Fruit fly (Drosophila melanogaster) whole organism, embryonic: ENCODE results near the gene yellow-e2.
A peak's percentile ranks its signal among the peaks of the same experiment; 100 is the strongest.

Experiments
- Bteb2 ChIP-seq: fragments of 200-800 bp; sonication (Bioruptor generic); optimal IDR thresholded peaks from 2 replicates; lab custom pipeline; 2016; ENCODE audit warnings: missing biosample characterization, missing genetic modification characterization
- CG1647 ChIP-seq: fragments of 200-800 bp; sonication (Bioruptor generic); optimal IDR thresholded peaks from 3 replicates; lab custom pipeline; 2016; ENCODE audit warnings: missing biosample characterization, missing genetic modification characterization
- CG18011 ChIP-seq: fragments of 200-800 bp; sonication (Bioruptor generic); optimal IDR thresholded peaks from 2 replicates; lab custom pipeline; 2017; ENCODE audit warnings: missing biosample characterization, missing genetic modification characterization, mild to moderate bottlenecking, moderate library complexity, missing genotype
- chif ChIP-seq, 2 experiments: fragments of 200-800 bp; sonication (Bioruptor generic); optimal IDR thresholded peaks; 3 replicates each; lab custom pipeline; 2016; ENCODE audit warnings: missing biosample characterization in 2 of 2, missing genetic modification characterization in 2 of 2
- gcm ChIP-seq: fragments of 200-800 bp; sonication (Bioruptor generic); optimal IDR thresholded peaks from 2 replicates; lab custom pipeline; 2019; ENCODE audit warnings: missing biosample characterization, mild to moderate bottlenecking, missing genetic modification characterization, moderate library complexity
- knrl ChIP-seq: fragments of 200-800 bp; sonication (Bioruptor generic); IDR thresholded peaks from 3 replicates; pipeline ENCODE4 v1.3.6; 2022; ENCODE audit warnings: missing biosample characterization, missing genetic modification characterization; ENCODE audit not compliant: partially characterized antibody

dm6 chr3R:13381744-13382435 is 24.9 kb downstream of the yellow-e2 start, which contains the start of the genes mRpS21 and Droj2:
- peak; percentile 55; the same call in 2 of the 3 replicates for TF ChIP-seq knrl (GFP tag; lab: Robert Waterston, UW)
- TF ChIP-seq CG18011 (GFP tag; lab: Kevin White, UChicago): no peak
- no peak for TF ChIP-seq Bteb2 (GFP tag; lab: Kevin White, UChicago)
- no peak for TF ChIP-seq gcm (GFP tag; lab: Kevin White, UChicago)
- TF ChIP-seq CG1647 (GFP tag; lab: Kevin White, UChicago): no peak
- TF ChIP-seq chif (GFP tag; optimal IDR thresholded peaks at IDR 0.05; lab: Kevin White, UChicago): peak in 1 of 2 experiments; percentile 24
